Worm (Caenorhabditis elegans) whole organism, L4 larva: ENCODE results near the gene lin-12.

Experiments
- F44E2.7 ChIP-seq: fragments of 200-800 bp; sonication (Bioruptor generic); IDR thresholded peaks from 2 replicates; pipeline ENCODE4 v2.1.2; 2022; ENCODE audit warnings: missing genetic modification characterization, missing compliant biosample characterization
- Y5F2A.4 ChIP-seq: fragments of 200-800 bp; sonication (Bioruptor generic); optimal IDR thresholded peaks from 2 replicates; lab custom pipeline; 2018; ENCODE audit warnings: mild to moderate bottlenecking, missing genetic modification characterization, missing compliant biosample characterization
- mxl-3 ChIP-seq: fragments of 200-800 bp; sonication (Bioruptor generic); optimal IDR thresholded peaks from 2 replicates; lab custom pipeline; 2018; ENCODE audit warnings: mild to moderate bottlenecking, missing genetic modification characterization, missing compliant biosample characterization
- skn-1 ChIP-seq: fragments of 150-350 bp; optimal IDR thresholded peaks from 2 replicates; lab custom pipeline; 2014; ENCODE audit warnings: missing biosample characterization, missing genetic modification characterization
- snpc-4 ChIP-seq: fragments of 150-350 bp; optimal IDR thresholded peaks from 2 replicates; lab custom pipeline; 2014; ENCODE audit warnings: missing biosample characterization, missing genetic modification characterization
- tag-97 ChIP-seq: fragments of 200-800 bp; sonication (Bioruptor generic); IDR thresholded peaks from 2 replicates; pipeline ENCODE4 v1.3.6; 2022; ENCODE audit warnings: missing genetic modification characterization, missing compliant biosample characterization
- ztf-11 ChIP-seq: fragments of 150-350 bp; optimal IDR thresholded peaks from 2 replicates; lab custom pipeline; 2014; ENCODE audit warnings: missing biosample characterization, missing genetic modification characterization

- TF ChIP-seq snpc-4 (tag; lab: Kevin White, UChicago): no peak
- TF ChIP-seq mxl-3 (GFP tag; lab: Kevin White, UChicago): no peak
- no peak for TF ChIP-seq ztf-11 (tag; lab: Kevin White, UChicago)
- no peak for TF ChIP-seq F44E2.7
- TF ChIP-seq tag-97 (GFP tag; lab: Robert Waterston, UW): no peak
- no peak for TF ChIP-seq Y5F2A.4
- TF ChIP-seq skn-1 (tag; lab: Kevin White, UChicago): no peak
Measured at ce11 chrIII:9050600-9050999, 20.7 kb downstream of the lin-12 start, which contains the start of gene ikke-1.
